Worm (Caenorhabditis elegans) whole organism, young adult: Measurements from ENCODE around the gene F08G12.1.

Experiments used
- B0035.1 ChIP-seq: sonication (generic microtip); optimal IDR thresholded peaks from 2 replicates; lab custom pipeline; 2016; ENCODE audit warnings: missing genetic modification characterization, mild to moderate bottlenecking, missing compliant biosample characterization, missing genotype, missing genetic modification reagents
- D2030.7 ChIP-seq: fragments of 200-800 bp; sonication (Bioruptor generic); IDR thresholded peaks from 2 replicates; pipeline ENCODE4 v1.3.6; 2022; ENCODE audit warnings: missing genetic modification reagents, missing genetic modification characterization, missing compliant biosample characterization
- F23B12.7 ChIP-seq: sonication (generic microtip); optimal IDR thresholded peaks from 2 replicates; lab custom pipeline; 2017; ENCODE audit warnings: missing genetic modification characterization, mild to moderate bottlenecking, missing compliant biosample characterization, antibody characterized with exemption, moderate library complexity; ENCODE audit not compliant: insufficient read depth
- F33H1.4 ChIP-seq: fragments of 200-800 bp; sonication (Bioruptor generic); IDR thresholded peaks from 2 replicates; pipeline ENCODE4 v1.3.6; 2022; ENCODE audit warnings: missing genetic modification reagents, missing genetic modification characterization, missing compliant biosample characterization
- F37B4.10 ChIP-seq: fragments of 200-800 bp; sonication (Bioruptor generic); IDR thresholded peaks from 2 replicates; pipeline ENCODE4 v1.3.6; 2022; ENCODE audit warnings: missing genetic modification characterization, missing compliant biosample characterization
- F52B5.7 ChIP-seq: sonication (generic microtip); optimal IDR thresholded peaks from 2 replicates; lab custom pipeline; 2016; ENCODE audit warnings: mild to moderate bottlenecking, missing genetic modification characterization, missing compliant biosample characterization
- F55B11.4 ChIP-seq: sonication (generic microtip); optimal IDR thresholded peaks from 2 replicates; lab custom pipeline; 2016; ENCODE audit warnings: missing compliant biosample characterization, missing genetic modification characterization, borderline replicate concordance; ENCODE audit not compliant: insufficient read depth
- F57C9.4 ChIP-seq: sonication (generic microtip); optimal IDR thresholded peaks from 2 replicates; lab custom pipeline; 2017; ENCODE audit warnings: mild to moderate bottlenecking, missing genetic modification characterization, missing compliant biosample characterization
- K11D2.4 ChIP-seq: fragments of 200-800 bp; sonication (Bioruptor generic); IDR thresholded peaks from 2 replicates; pipeline ENCODE4 v1.3.6; 2022; ENCODE audit warnings: missing genetic modification reagents, missing genetic modification characterization, missing compliant biosample characterization
- T07F8.4 ChIP-seq: sonication (generic microtip); optimal IDR thresholded peaks from 2 replicates; lab custom pipeline; 2016; ENCODE audit warnings: mild to moderate bottlenecking, missing genetic modification characterization, moderate library complexity, missing compliant biosample characterization
- Y79H2A.3 ChIP-seq: fragments of 200-800 bp; sonication (Bioruptor generic); conservative IDR thresholded peaks from 2 replicates; pipeline ENCODE4 v1.3.6; 2022; ENCODE audit warnings: missing genetic modification reagents, missing genetic modification characterization, missing compliant biosample characterization
- ZK185.1 ChIP-seq: sonication (generic microtip); optimal IDR thresholded peaks from 2 replicates; lab custom pipeline; 2016; ENCODE audit warnings: mild to moderate bottlenecking, missing genetic modification characterization, missing compliant biosample characterization; ENCODE audit not compliant: poor library complexity, severe bottlenecking
- akir-1 ChIP-seq: fragments of 200-800 bp; sonication (Bioruptor generic); optimal IDR thresholded peaks from 2 replicates; lab custom pipeline; 2018; ENCODE audit warnings: mild to moderate bottlenecking, missing genetic modification characterization, moderate library complexity, missing compliant biosample characterization
- athp-1 ChIP-seq: sonication (generic microtip); optimal IDR thresholded peaks from 2 replicates; lab custom pipeline; 2017; ENCODE audit warnings: mild to moderate bottlenecking, missing genetic modification characterization, missing compliant biosample characterization
- bed-2 ChIP-seq: fragments of 200-800 bp; sonication (Bioruptor generic); IDR thresholded peaks from 2 replicates; pipeline ENCODE4 v1.3.6; 2022; ENCODE audit warnings: missing genetic modification reagents, missing genetic modification characterization, missing compliant biosample characterization
- ccch-3 ChIP-seq: fragments of 200-800 bp; sonication (Bioruptor generic); optimal IDR thresholded peaks from 2 replicates; lab custom pipeline; 2018; ENCODE audit warnings: mild to moderate bottlenecking, missing genetic modification characterization, missing compliant biosample characterization
- cebp-2 ChIP-seq: fragments of 200-800 bp; sonication (Bioruptor generic); IDR thresholded peaks from 2 replicates; pipeline ENCODE4 v1.3.6; 2022; ENCODE audit warnings: missing genetic modification characterization, missing compliant biosample characterization
- ceh-100 ChIP-seq: fragments of 200-800 bp; sonication (Bioruptor generic); IDR thresholded peaks from 2 replicates; pipeline ENCODE4 v1.3.6; 2022; ENCODE audit warnings: missing genetic modification reagents, missing genetic modification characterization, missing compliant biosample characterization
- dox-1 ChIP-seq: fragments of 200-800 bp; sonication (Bioruptor generic); IDR thresholded peaks from 2 replicates; pipeline ENCODE4 v1.3.6; 2022; ENCODE audit warnings: missing genetic modification reagents, missing genetic modification characterization, missing compliant biosample characterization
- dpff-1 ChIP-seq: sonication (generic microtip); optimal IDR thresholded peaks from 2 replicates; lab custom pipeline; 2017; ENCODE audit warnings: mild to moderate bottlenecking, missing genetic modification characterization, missing compliant biosample characterization
- fkh-3 ChIP-seq: sonication (generic microtip); optimal IDR thresholded peaks from 2 replicates; lab custom pipeline; 2016; ENCODE audit warnings: mild to moderate bottlenecking, missing genetic modification characterization, missing compliant biosample characterization
- hsf-1 ChIP-seq: fragments of 200-800 bp; sonication (Bioruptor generic); IDR thresholded peaks from 2 replicates; pipeline ENCODE4 v1.3.6; 2022; ENCODE audit warnings: missing genetic modification reagents, missing genetic modification characterization, missing compliant biosample characterization
- lag-1 ChIP-seq: fragments of 200-800 bp; sonication (Bioruptor generic); IDR thresholded peaks from 2 replicates; pipeline ENCODE4 v1.3.6; 2022; ENCODE audit warnings: missing genetic modification reagents, missing genetic modification characterization, missing compliant biosample characterization
- let-526 ChIP-seq: fragments of 200-800 bp; sonication (Bioruptor generic); IDR thresholded peaks from 2 replicates; pipeline ENCODE4 v1.3.6; 2022; ENCODE audit warnings: missing genetic modification reagents, missing genetic modification characterization, missing compliant biosample characterization
- let-607 ChIP-seq, 2 experiments: fragments of 200-800 bp in 1 of 2; sonication (Bioruptor generic) in 1 of 2; sonication (generic microtip) in 1 of 2; optimal IDR thresholded peaks; 2 replicates each; lab custom pipeline; 2016 to 2018; ENCODE audit warnings: mild to moderate bottlenecking in 2 of 2, missing compliant biosample characterization in 2 of 2, missing genetic modification characterization in 2 of 2, moderate library complexity in 2 of 2, missing genotype in 1 of 2
- madf-6 ChIP-seq: fragments of 200-800 bp; sonication (Bioruptor generic); IDR thresholded peaks from 2 replicates; pipeline ENCODE4 v1.3.6; 2022; ENCODE audit warnings: missing genetic modification reagents, missing genetic modification characterization, missing compliant biosample characterization
- mcd-1 ChIP-seq: fragments of 200-800 bp; sonication (Bioruptor generic); IDR thresholded peaks from 2 replicates; pipeline ENCODE4 v1.3.6; 2022; ENCODE audit warnings: missing genetic modification reagents, missing genetic modification characterization, missing compliant biosample characterization
- mel-28 ChIP-seq: sonication (generic microtip); optimal IDR thresholded peaks from 2 replicates; lab custom pipeline; 2016; ENCODE audit warnings: borderline replicate concordance, mild to moderate bottlenecking, missing genetic modification characterization, missing compliant biosample characterization
- mxl-1 ChIP-seq: sonication (generic microtip); optimal IDR thresholded peaks from 2 replicates; lab custom pipeline; 2016; ENCODE audit warnings: missing genetic modification characterization, missing compliant biosample characterization
- nhr-120 ChIP-seq: fragments of 200-800 bp; sonication (Bioruptor generic); IDR thresholded peaks from 2 replicates; pipeline ENCODE4 v1.3.6; 2022; ENCODE audit warnings: missing genetic modification characterization, missing compliant biosample characterization
- pbrm-1 ChIP-seq: fragments of 200-800 bp; sonication (Bioruptor generic); IDR thresholded peaks from 2 replicates; pipeline ENCODE4 v1.3.6; 2022; ENCODE audit warnings: missing genetic modification reagents, missing genetic modification characterization, missing compliant biosample characterization
- pha-4 ChIP-seq: fragments of 150-350 bp; sonication (generic microtip); optimal IDR thresholded peaks from 2 replicates; lab custom pipeline; 2014; ENCODE audit warnings: missing biosample characterization, missing genetic modification reagents, missing genetic modification characterization
- rec-8 ChIP-seq, 2 experiments: sonication (generic microtip); optimal IDR thresholded peaks; 2 replicates each; lab custom pipeline; 2016; ENCODE audit warnings: mild to moderate bottlenecking in 2 of 2, missing genetic modification characterization in 2 of 2, missing genetic modification reagents in 2 of 2, missing genotype in 2 of 2, missing biosample characterization in 1 of 2, missing compliant biosample characterization in 1 of 2, moderate library complexity in 1 of 2
- rpc-1 ChIP-seq, 2 experiments: fragments of 150-350 bp in 1 of 2; sonication (generic microtip) in 1 of 2; optimal IDR thresholded peaks; 2 replicates each; lab custom pipeline; 2014 to 2018; ENCODE audit warnings: missing biosample characterization in 1 of 2, missing genetic modification characterization in 1 of 2, missing genetic modification reagents in 1 of 2, missing genotype in 1 of 2
- snpc-1.3 ChIP-seq: sonication (generic microtip); optimal IDR thresholded peaks from 2 replicates; lab custom pipeline; 2017; ENCODE audit warnings: missing genetic modification characterization, mild to moderate bottlenecking, missing compliant biosample characterization, antibody characterized with exemption, moderate library complexity, missing genotype, missing genetic modification reagents; ENCODE audit not compliant: insufficient read depth
- snpc-4 ChIP-seq, 5 experiments: fragments of 150-350 bp in 1 of 5; sonication (generic microtip) in 4 of 5; optimal IDR thresholded peaks; 2 replicates each; lab custom pipeline; 2014 to 2018; ENCODE audit warnings: missing genetic modification characterization in 5 of 5, missing biosample characterization in 3 of 5, antibody characterized with exemption in 2 of 5, mild to moderate bottlenecking in 2 of 5, missing compliant biosample characterization in 2 of 5, missing genotype in 2 of 5, moderate library complexity in 2 of 5, missing genetic modification reagents in 1 of 5
- somi-1 ChIP-seq: fragments of 200-800 bp; sonication (Bioruptor generic); optimal IDR thresholded peaks from 2 replicates; lab custom pipeline; 2018; ENCODE audit warnings: mild to moderate bottlenecking, missing genetic modification characterization, missing compliant biosample characterization
- tlf-1 ChIP-seq: fragments of 200-800 bp; sonication (Bioruptor generic); optimal IDR thresholded peaks from 2 replicates; lab custom pipeline; 2018; ENCODE audit warnings: mild to moderate bottlenecking, missing genetic modification characterization, missing compliant biosample characterization
- zfh-2 ChIP-seq: fragments of 200-800 bp; sonication (Bioruptor generic); conservative IDR thresholded peaks from 2 replicates; pipeline ENCODE4 v1.3.6; 2022; ENCODE audit warnings: missing genetic modification reagents, missing genetic modification characterization, missing compliant biosample characterization
- zim-3 ChIP-seq: sonication (generic microtip); optimal IDR thresholded peaks from 2 replicates; lab custom pipeline; 2017; ENCODE audit warnings: mild to moderate bottlenecking, missing genetic modification characterization, moderate library complexity, missing compliant biosample characterization
- ztf-22 ChIP-seq: fragments of 200-800 bp; sonication (Bioruptor generic); optimal IDR thresholded peaks from 2 replicates; lab custom pipeline; 2018; ENCODE audit warnings: mild to moderate bottlenecking, missing genetic modification characterization, moderate library complexity, missing compliant biosample characterization
- ztf-26 ChIP-seq: sonication (generic microtip); optimal IDR thresholded peaks from 2 replicates; lab custom pipeline; 2017; ENCODE audit warnings: missing genetic modification characterization, missing compliant biosample characterization
- ztf-3 ChIP-seq: fragments of 200-800 bp; sonication (Bioruptor generic); optimal IDR thresholded peaks from 2 replicates; lab custom pipeline; 2018; ENCODE audit warnings: mild to moderate bottlenecking, missing genetic modification characterization, missing compliant biosample characterization

F08G12.1 gene

ce11 chrX:11289925-11290324, 15.7 kb downstream of the F08G12.1 start:
- TF ChIP-seq F23B12.7 (tag; lab: Kevin White, UChicago) (no peak), ztf-26 (tag; lab: Kevin White, UChicago) (no peak), ZK185.1 (no peak), fkh-3 (no peak), Y79H2A.3 (no peak), athp-1 (tag; lab: Kevin White, UChicago) (no peak), zim-3 (tag; lab: Kevin White, UChicago) (no peak)

DNA sequence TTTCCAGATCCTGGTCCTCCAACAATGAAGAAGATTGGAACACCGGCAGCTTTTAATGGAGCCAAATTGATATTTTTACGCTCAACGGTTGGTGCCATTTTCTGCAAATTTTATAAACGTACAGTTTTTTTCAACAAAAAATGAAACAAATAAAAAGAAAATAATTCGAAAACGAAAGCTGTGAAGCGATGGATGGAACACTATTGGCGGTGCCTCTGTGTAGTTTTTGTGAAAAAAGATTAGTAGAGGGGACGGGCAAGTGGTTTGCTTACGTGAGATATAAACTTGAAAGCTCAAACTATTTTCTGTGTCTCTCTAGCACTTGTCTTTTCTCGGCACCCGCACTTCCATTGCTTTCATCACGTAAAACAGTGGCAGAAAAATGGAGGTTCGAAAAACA, 18.1 kb downstream of the F08G12.1 start, which contains the start of gene F38B2.4:
Gene F38B2.4 (minus strand): TSS at position 101 of the 400 bp plus-strand sequence.
- TF ChIP-seq B0035.1 (tag; lab: Kevin White, UChicago) (no peak), mel-28 (tag; lab: Kevin White, UChicago) (no peak), ztf-3 (no peak), pha-4 (tag; lab: Kevin White, UChicago) (no peak), ccch-3 (no peak), akir-1 (GFP tag; lab: Kevin White, UChicago) (no peak), zfh-2 (GFP tag; lab: Robert Waterston, UW) (no peak), cebp-2 (GFP tag; lab: Robert Waterston, UW) (no peak), mxl-1 (no peak), somi-1 (GFP tag; lab: Kevin White, UChicago) (no peak), zim-3 (tag; lab: Kevin White, UChicago) (no peak), F37B4.10 (GFP tag; lab: Robert Waterston, UW) (no peak), dox-1 (GFP tag; lab: Robert Waterston, UW) (no peak), nhr-120 (GFP tag; lab: Robert Waterston, UW) (no peak), rpc-1 (optimal IDR thresholded peaks at IDR 0.05; lab: Kevin White, UChicago) (no peak), rpc-1 (tag; optimal IDR thresholded peaks at IDR 0.05; lab: Kevin White, UChicago) (no peak), dpff-1 (tag; lab: Kevin White, UChicago) (no peak), snpc-1.3 (no peak), madf-6 (GFP tag; lab: Robert Waterston, UW) (no peak)

DNA sequence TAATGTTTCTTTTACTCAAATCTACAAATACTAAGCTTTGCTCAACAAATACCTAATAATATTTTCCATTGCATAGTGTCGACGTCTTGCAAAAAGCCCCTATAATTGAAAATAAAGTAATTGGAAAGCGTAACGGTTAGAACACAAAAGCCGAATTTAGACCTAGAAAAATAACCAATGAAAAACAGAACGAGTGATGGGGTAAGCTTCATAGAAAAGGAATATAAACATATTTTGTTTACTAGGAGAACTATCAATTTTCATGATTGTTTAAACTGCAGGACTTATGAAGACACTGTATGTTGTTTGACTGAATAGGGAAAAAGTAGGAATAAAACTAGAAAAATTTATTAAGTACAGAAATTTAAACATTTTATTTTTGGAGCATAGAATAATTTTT, 19.4 kb downstream of the F08G12.1 start, which contains the start of gene F38B2.3:
Gene F38B2.3 (minus strand): TSS at position 101 of the 400 bp plus-strand sequence.
- no peak for TF ChIP-seq snpc-4 (GFP tag; optimal IDR thresholded peaks at IDR 0.05; lab: Kevin White, UChicago)
- no peak for TF ChIP-seq snpc-4 (tag; optimal IDR thresholded peaks at IDR 0.05; lab: Kevin White, UChicago)
- no peak for TF ChIP-seq tlf-1
- no peak for TF ChIP-seq nhr-120 (GFP tag; lab: Robert Waterston, UW)
- TF ChIP-seq Y79H2A.3: no peak
- no peak for TF ChIP-seq dpff-1 (tag; lab: Kevin White, UChicago)
- no peak for TF ChIP-seq F57C9.4 (tag; lab: Kevin White, UChicago)
- TF ChIP-seq hsf-1 (GFP tag; lab: Robert Waterston, UW): no peak
- TF ChIP-seq D2030.7 (GFP tag; lab: Robert Waterston, UW): no peak
- no peak for TF ChIP-seq bed-2 (GFP tag; lab: Robert Waterston, UW)
- TF ChIP-seq, all 124 proteins: peak for 0

- TF ChIP-seq rec-8 (tag; optimal IDR thresholded peaks at IDR 0.05; lab: Kevin White, UChicago) (no peak), let-526 (GFP tag; lab: Robert Waterston, UW) (no peak), ztf-22 (GFP tag; lab: Kevin White, UChicago) (no peak), F52B5.7 (tag; lab: Kevin White, UChicago) (no peak), K11D2.4 (no peak), let-607 (tag; optimal IDR thresholded peaks at IDR 0.05; lab: Kevin White, UChicago) (no peak), T07F8.4 (tag; lab: Kevin White, UChicago) (no peak), ceh-100 (GFP tag; lab: Robert Waterston, UW) (no peak), mcd-1 (GFP tag; lab: Robert Waterston, UW) (no peak), pbrm-1 (no peak), F55B11.4 (no peak), F33H1.4 (no peak), lag-1 (no peak)
- TF ChIP-seq, all 124 proteins: peak for 0
Measured at ce11 chrX:11281148-11281547, 24.5 kb downstream of the F08G12.1 start, which contains the start of gene F38B2.6. TSS of gene F38B2.6 (minus strand) at chrX:11281248.
